Worm (Caenorhabditis elegans): ENCODE results near the gene F54A3.6.

The F54A3.6 gene

DNA sequence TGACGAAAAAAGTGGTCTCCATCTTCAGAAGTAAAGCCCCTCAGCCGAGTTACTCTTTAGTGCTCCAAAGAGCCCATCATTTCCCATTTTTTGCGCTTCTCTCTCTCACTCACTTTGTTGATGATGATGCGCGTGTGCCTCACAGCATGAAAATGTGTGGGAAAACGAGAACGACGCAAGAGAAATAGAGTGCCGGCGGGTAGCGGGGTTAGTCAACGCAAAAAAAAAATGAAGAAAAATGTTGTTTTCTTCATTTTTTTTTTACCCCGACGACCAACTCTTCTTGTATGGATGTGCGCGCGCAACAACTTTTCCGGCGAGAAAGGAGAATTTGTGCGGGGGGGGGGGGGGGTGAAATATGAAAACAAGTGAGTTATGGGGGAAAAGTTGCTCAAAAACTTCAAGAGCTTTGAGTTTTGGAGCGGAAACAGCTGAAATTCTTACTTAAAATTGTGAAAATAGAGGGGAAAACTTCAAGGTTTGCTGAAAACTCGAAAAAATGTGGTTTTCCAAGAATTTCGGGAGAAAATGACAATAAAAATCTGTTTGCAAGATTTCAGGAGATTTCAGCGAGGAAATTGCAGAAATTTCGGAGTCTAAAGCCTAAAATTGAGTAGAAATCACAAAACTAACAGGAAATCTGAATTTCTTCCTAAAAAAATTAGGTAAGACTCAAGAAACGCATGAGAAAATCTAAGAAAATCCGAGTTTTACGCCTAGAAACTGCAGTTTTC is 34.5 kb downstream of the F54A3.6 start, which contains the start of gene C33C12.1:
TSS of gene C33C12.1 (plus strand) at position 684 of the 734 bp plus-strand sequence.
- TF ChIP-seq zim-3 (tag; optimal IDR thresholded peaks at IDR 0.05) (no peak), cebp-1 (GFP tag; IDR thresholded peaks at IDR 0.05) (no peak), cebp-1 (tag; optimal IDR thresholded peaks at IDR 0.05) (peak; percentile 3)

DNA sequence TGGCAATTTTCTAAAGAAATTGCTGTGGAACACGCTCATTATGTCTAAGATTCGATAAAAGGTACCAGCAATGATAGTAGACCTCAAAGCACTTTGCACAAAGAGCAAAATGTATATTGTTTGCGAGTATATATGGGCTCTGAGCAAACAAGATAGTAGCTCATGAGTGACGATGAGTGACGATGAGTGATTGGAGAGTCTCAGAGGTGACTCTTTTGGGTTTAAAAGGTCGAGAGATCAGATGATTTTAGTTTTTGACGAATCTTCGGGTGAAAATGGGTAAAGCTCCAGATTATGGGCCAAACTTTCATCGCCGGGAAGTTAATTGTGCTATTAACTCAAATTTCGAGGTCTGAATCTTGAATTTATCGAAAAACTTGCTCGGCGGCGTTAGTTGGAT is 35.5 kb downstream of the F54A3.6 start:
- no peak for TF ChIP-seq lin-54 (GFP tag; optimal IDR thresholded peaks at IDR 0.05)
- TF ChIP-seq mxl-1 (tag; optimal IDR thresholded peaks at IDR 0.05), result no peak
- TF ChIP-seq F55B11.4 (tag; optimal IDR thresholded peaks at IDR 0.05; ENCODE audit: borderline replicate concordance, insufficient read depth), result no peak
- TF ChIP-seq ceh-58 (GFP tag; IDR thresholded peaks at IDR 0.05), result no peak
- no peak for TF ChIP-seq cebp-2 (GFP tag; IDR thresholded peaks at IDR 0.05)
- TF ChIP-seq lin-35 (GFP tag; optimal IDR thresholded peaks at IDR 0.05), result no peak
- no peak for TF ChIP-seq athp-1 (tag; optimal IDR thresholded peaks at IDR 0.05)
- TF ChIP-seq sdz-38 (tag; optimal IDR thresholded peaks at IDR 0.05), result no peak
- no peak for TF ChIP-seq Y95B8A.8 (GFP tag; IDR thresholded peaks at IDR 0.05)
- TF ChIP-seq ccch-3 (GFP tag; optimal IDR thresholded peaks at IDR 0.05), result no peak
- no peak for TF ChIP-seq F52B5.7 (tag; optimal IDR thresholded peaks at IDR 0.05)
- TF ChIP-seq nhr-27 (tag; optimal IDR thresholded peaks at IDR 0.05), result no peak
- no peak for TF ChIP-seq F10E7.11 (tag; optimal IDR thresholded peaks at IDR 0.05)
- TF ChIP-seq nhr-80 (tag; optimal IDR thresholded peaks at IDR 0.05), result no peak
- no peak for TF ChIP-seq F39B2.1 (GFP tag; IDR thresholded peaks at IDR 0.05)
- no peak for TF ChIP-seq snpc-1.1 (tag; optimal IDR thresholded peaks at IDR 0.05; ENCODE audit: insufficient read depth)
- no peak for TF ChIP-seq B0035.1 (tag; optimal IDR thresholded peaks at IDR 0.05)
- no peak for TF ChIP-seq egrh-3 (GFP tag; IDR thresholded peaks at IDR 0.05)

DNA sequence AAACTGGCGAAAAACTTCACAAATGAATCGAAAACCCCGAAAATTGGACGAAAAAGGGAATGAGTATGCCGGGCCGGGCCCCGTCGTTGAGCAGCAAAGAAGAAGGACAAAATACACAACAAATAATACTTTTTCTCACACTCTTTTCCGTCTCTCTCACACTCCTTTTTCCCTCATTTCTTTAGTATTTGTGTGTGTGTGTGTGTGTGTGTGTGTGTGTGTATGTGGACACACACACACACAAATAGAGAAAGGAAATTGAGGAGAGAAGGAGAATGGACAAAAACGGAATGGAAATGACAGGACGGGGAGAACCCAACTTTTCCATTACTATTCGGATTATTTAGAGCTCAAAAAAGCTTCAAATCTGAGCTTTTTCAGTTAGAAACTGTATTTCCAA is 36.7 kb downstream of the F54A3.6 start:
- TF ChIP-seq ceh-27 (GFP tag; optimal IDR thresholded peaks at IDR 0.05), result peak; percentile 28
- no peak for TF ChIP-seq snpc-4 (GFP tag; optimal IDR thresholded peaks at IDR 0.05)
- TF ChIP-seq snpc-4 (tag; optimal IDR thresholded peaks at IDR 0.05), result no peak
- peak; percentile 18; the same call in 1 of the 2 replicates for TF ChIP-seq hmg-1.2 (GFP tag; IDR thresholded peaks at IDR 0.05)
- TF ChIP-seq cebp-1 (GFP tag; IDR thresholded peaks at IDR 0.05), result no peak
- TF ChIP-seq cebp-1 (tag; optimal IDR thresholded peaks at IDR 0.05), result peak; percentile 17
- no peak for TF ChIP-seq tbx-9 (tag; optimal IDR thresholded peaks at IDR 0.05; ENCODE audit: borderline replicate concordance)
- TF ChIP-seq C06A6.2 (GFP tag; conservative IDR thresholded peaks at IDR 0.05), result no peak
- TF ChIP-seq aptf-3 (GFP tag; IDR thresholded peaks at IDR 0.05), result no peak
- no peak for TF ChIP-seq Y53G8AR.9 (GFP tag; conservative IDR thresholded peaks at IDR 0.05)
- TF ChIP-seq xnd-1 (tag; optimal IDR thresholded peaks at IDR 0.05), result no peak

DNA sequence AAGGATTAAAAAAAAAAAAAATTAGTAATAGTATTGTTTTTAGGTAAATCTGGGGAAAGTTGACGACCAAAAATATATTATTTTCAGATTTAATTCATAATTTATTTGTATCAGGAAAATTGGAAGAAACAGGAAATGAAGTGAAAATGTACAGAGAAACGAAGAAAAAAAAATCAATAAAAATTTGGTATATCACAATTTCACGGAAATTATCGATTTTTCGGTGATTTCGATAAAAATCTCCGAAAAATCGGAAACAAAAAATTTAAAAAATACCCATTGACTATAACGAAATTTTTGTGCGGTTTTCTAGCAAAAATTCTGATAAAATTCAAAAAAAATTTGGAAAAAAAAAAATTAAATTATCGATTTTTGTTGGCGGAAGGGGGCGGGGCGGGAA is 40.0 kb downstream of the F54A3.6 start:
- TF ChIP-seq nhr-27 (tag; optimal IDR thresholded peaks at IDR 0.05) (no peak), T07F8.4 (tag; optimal IDR thresholded peaks at IDR 0.05) (no peak), Y67H2A.10 (GFP tag; conservative IDR thresholded peaks at IDR 0.05) (no peak), attf-6 (GFP tag; IDR thresholded peaks at IDR 0.05) (no peak), Y79H2A.3 (GFP tag; conservative IDR thresholded peaks at IDR 0.05) (no peak), ztf-28 (GFP tag; IDR thresholded peaks at IDR 0.05) (no peak), Y53G8AR.9 (GFP tag; conservative IDR thresholded peaks at IDR 0.05) (no peak), nhr-120 (GFP tag; IDR thresholded peaks at IDR 0.05) (no peak), snpc-1.1 (tag; optimal IDR thresholded peaks at IDR 0.05; ENCODE audit: insufficient read depth) (no peak), ets-4 (GFP tag; optimal IDR thresholded peaks at IDR 0.05) (no peak), mel-28 (tag; optimal IDR thresholded peaks at IDR 0.05; ENCODE audit: borderline replicate concordance) (no peak), madf-6 (GFP tag; IDR thresholded peaks at IDR 0.05) (no peak), die-1 (tag; optimal IDR thresholded peaks at IDR 0.05) (no peak), rec-8 (tag; optimal IDR thresholded peaks at IDR 0.05) (no peak), T26A5.8 (tag; optimal IDR thresholded peaks at IDR 0.05) (no peak), ccch-3 (GFP tag; optimal IDR thresholded peaks at IDR 0.05) (no peak), repo-1 (tag; optimal IDR thresholded peaks at IDR 0.05) (no peak), F10E7.11 (tag; optimal IDR thresholded peaks at IDR 0.05) (no peak)

Data from whole organism, young adult.